Worm (Caenorhabditis elegans): ENCODE results near the gene sym-2.

Gene sym-2

ce11 chrII:9210076-9210475 lies 21.8 kb upstream of the sym-2 start, which contains the start of gene ZK1067.4:
Gene ZK1067.4 (plus strand): TSS chrII:9210376.
- peak in 1 of 2 experiments; percentile 50 for TF ChIP-seq unc-62 (GFP tag; optimal IDR thresholded peaks at IDR 0.05 in 1 of 2)
- TF ChIP-seq unc-62 (tag; optimal IDR thresholded peaks at IDR 0.05): no peak
- no peak for TF ChIP-seq ama-1 (optimal IDR thresholded peaks at IDR 0.05)

ce11 chrII:9197212-9197611 lies 8.9 kb upstream of the sym-2 start, which contains the start of gene let-23:
Gene let-23 (plus strand): TSS chrII:9197512.
- TF ChIP-seq unc-62 (GFP tag; optimal IDR thresholded peaks at IDR 0.05 in 1 of 2) (no peak), unc-62 (tag; optimal IDR thresholded peaks at IDR 0.05) (no peak), ZK337.2 (GFP tag; IDR thresholded peaks at IDR 0.05) (no peak), unc-39 (tag; optimal IDR thresholded peaks at IDR 0.05) (no peak), jun-1 (tag; optimal IDR thresholded peaks at IDR 0.05) (no peak), aly-2 (tag; optimal IDR thresholded peaks at IDR 0.05) (no peak), spr-1 (tag; optimal IDR thresholded peaks at IDR 0.05) (no peak), ztf-11 (tag; optimal IDR thresholded peaks at IDR 0.05) (no peak)

ce11 chrII:9196325-9196724 lies 8.0 kb upstream of the sym-2 start:
- peak; percentile 67 for TF ChIP-seq hlh-11 (tag; optimal IDR thresholded peaks at IDR 0.05)
- TF ChIP-seq mep-1 (tag; optimal IDR thresholded peaks at IDR 0.05): peak; percentile 2
- peak; percentile 86 for TF ChIP-seq pqm-1 (tag; optimal IDR thresholded peaks at IDR 0.05)
- peak; percentile 46 for TF ChIP-seq dve-1 (tag; optimal IDR thresholded peaks at IDR 0.05; ENCODE audit: insufficient read depth)
- peak; percentile 58; the same call in 1 of the 2 replicates for TF ChIP-seq dmd-6 (GFP tag; IDR thresholded peaks at IDR 0.05)
- no peak for TF ChIP-seq ztf-11 (tag; optimal IDR thresholded peaks at IDR 0.05)
- TF ChIP-seq nhr-28 (tag; optimal IDR thresholded peaks at IDR 0.05): peak; percentile 43
- TF ChIP-seq ceh-62 (tag; optimal IDR thresholded peaks at IDR 0.05): no peak
- no peak for TF ChIP-seq daf-16 (GFP tag; optimal IDR thresholded peaks at IDR 0.05)
- peak; percentile 79 for TF ChIP-seq daf-16 (tag; optimal IDR thresholded peaks at IDR 0.05)
- no peak for TF ChIP-seq vab-7 (GFP tag; IDR thresholded peaks at IDR 0.05)
- TF ChIP-seq hlh-30 (tag; optimal IDR thresholded peaks at IDR 0.05; ENCODE audit: insufficient read depth): peak; percentile 53

- TF ChIP-seq unc-39 (tag; optimal IDR thresholded peaks at IDR 0.05): no peak
- no peak for TF ChIP-seq zag-1 (tag; optimal IDR thresholded peaks at IDR 0.05)
- no peak for TF ChIP-seq Y105C5A.15 (GFP tag; IDR thresholded peaks at IDR 0.05)
- no peak for TF ChIP-seq hlh-11 (tag; optimal IDR thresholded peaks at IDR 0.05)
Observed at ce11 chrII:9194195-9194594, 5.9 kb upstream of the sym-2 start, which contains the start of gene twk-4. Gene twk-4 (minus strand): TSS chrII:9194295.

- peak; percentile 30 for TF ChIP-seq aha-1 (tag)
- TF ChIP-seq nhr-237 (tag; optimal IDR thresholded peaks at IDR 0.05): no peak
Observed at ce11 chrII:9190513-9191099, 2.3 kb upstream of the sym-2 start.

ce11 chrII:9189648-9190047 lies 1.4 kb upstream of the sym-2 start:
- TF ChIP-seq hlh-30 (tag; optimal IDR thresholded peaks at IDR 0.05; ENCODE audit: insufficient read depth): peak; percentile 11
- TF ChIP-seq aha-1 (tag): peak; percentile 70
- TF ChIP-seq nhr-28 (tag; optimal IDR thresholded peaks at IDR 0.05): peak; percentile 22
- no peak for TF ChIP-seq nhr-102 (tag; optimal IDR thresholded peaks at IDR 0.05)
- no peak for TF ChIP-seq ces-1 (GFP tag; optimal IDR thresholded peaks at IDR 0.05)
- peak; percentile 73 for TF ChIP-seq mxl-3 (GFP tag; optimal IDR thresholded peaks at IDR 0.05)
- peak in 1 of 2 experiments; percentile 48 for TF ChIP-seq mdl-1 (tag; optimal IDR thresholded peaks at IDR 0.05)
- no peak for TF ChIP-seq daf-19 (GFP tag; conservative IDR thresholded peaks at IDR 0.05)
- TF ChIP-seq nhr-25 (tag; optimal IDR thresholded peaks at IDR 0.05; ENCODE audit: borderline replicate concordance, insufficient read depth): peak; percentile 34
